Fruit fly (Drosophila melanogaster): ENCODE data around the gene Trf2.

DNA sequence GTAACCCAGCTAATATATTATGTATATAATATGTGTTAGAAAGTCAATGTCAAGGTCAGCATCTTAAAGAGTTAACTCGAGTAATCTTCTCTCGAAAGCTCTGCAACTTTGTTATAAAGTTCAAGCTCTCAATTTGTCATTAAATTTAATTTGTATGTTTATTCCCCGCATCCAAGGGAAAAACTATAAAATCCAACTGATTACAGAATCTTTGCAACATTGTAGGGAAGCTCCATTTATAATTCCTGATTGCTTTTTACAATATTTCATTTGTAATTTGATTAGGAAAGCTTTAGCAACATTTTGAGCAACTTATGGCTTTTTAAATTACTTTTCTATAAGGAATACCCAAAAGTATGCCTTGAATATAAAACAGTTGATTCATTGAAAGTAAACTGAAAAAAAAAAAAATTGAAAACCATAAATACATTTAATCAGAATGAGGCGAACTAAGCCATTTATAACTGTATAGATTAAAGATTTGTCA, 57.7 kb downstream of the Trf2 start:
- no peak for TF ChIP-seq CTCF (optimal IDR thresholded peaks at IDR 0.05)
- TF ChIP-seq CG8478 (optimal IDR thresholded peaks at IDR 0.05): no peak

Data from S2 (cell line).